Worm (Caenorhabditis elegans) whole organism, L2 larva: ENCODE measurements around the gene nhr-38.

Experiments used
- C34F6.9 ChIP-seq: fragments of 150-350 bp; optimal IDR thresholded peaks from 2 replicates; lab custom pipeline; 2014; ENCODE audit warnings: missing biosample characterization, missing genetic modification characterization
- R02D3.7 ChIP-seq: fragments of 150-350 bp; optimal IDR thresholded peaks from 2 replicates; lab custom pipeline; 2014; ENCODE audit warnings: missing biosample characterization, missing genetic modification characterization
- Y55F3AM.14 ChIP-seq: fragments of 200-800 bp; sonication (Bioruptor generic); optimal IDR thresholded peaks from 2 replicates; lab custom pipeline; 2018; ENCODE audit warnings: mild to moderate bottlenecking, missing genetic modification characterization, missing compliant biosample characterization
- ZK546.5 ChIP-seq: sonication (generic microtip); optimal IDR thresholded peaks from 2 replicates; lab custom pipeline; 2017; ENCODE audit warnings: missing biosample characterization, missing genetic modification characterization
- alr-1 ChIP-seq: fragments of 150-350 bp; optimal IDR thresholded peaks from 2 replicates; lab custom pipeline; 2014; ENCODE audit warnings: missing biosample characterization, missing genetic modification characterization
- aly-2 ChIP-seq: fragments of 150-350 bp; optimal IDR thresholded peaks from 2 replicates; lab custom pipeline; 2014; ENCODE audit warnings: missing biosample characterization, missing genetic modification characterization
- ama-1 ChIP-seq: fragments of 150-350 bp; optimal IDR thresholded peaks from 2 replicates; lab custom pipeline; 2018; ENCODE audit warnings: inconsistent platforms
- blmp-1 ChIP-seq: sonication (generic microtip); optimal IDR thresholded peaks from 2 replicates; lab custom pipeline; 2017; ENCODE audit warnings: missing genetic modification characterization, mild to moderate bottlenecking, missing compliant biosample characterization, antibody characterized with exemption, moderate library complexity; ENCODE audit not compliant: insufficient read depth
- ceh-16 ChIP-seq: fragments of 150-350 bp; optimal IDR thresholded peaks from 2 replicates; lab custom pipeline; 2014; ENCODE audit warnings: missing biosample characterization, missing genetic modification characterization
- ceh-82 ChIP-seq: fragments of 150-350 bp; optimal IDR thresholded peaks from 2 replicates; lab custom pipeline; 2014; ENCODE audit warnings: missing biosample characterization, missing genetic modification characterization
- crh-2 ChIP-seq: sonication (generic microtip); optimal IDR thresholded peaks from 2 replicates; lab custom pipeline; 2017; ENCODE audit warnings: missing biosample characterization, missing genetic modification characterization
- dmd-4 ChIP-seq: sonication (generic microtip); optimal IDR thresholded peaks from 2 replicates; lab custom pipeline; 2017; ENCODE audit warnings: missing biosample characterization, missing genetic modification characterization
- egl-27 ChIP-seq: sonication (generic microtip); optimal IDR thresholded peaks from 3 replicates; lab custom pipeline; 2017; ENCODE audit warnings: missing biosample characterization, missing genetic modification reagents, missing genetic modification characterization
- elt-1 ChIP-seq: fragments of 150-350 bp; optimal IDR thresholded peaks from 2 replicates; lab custom pipeline; 2014; ENCODE audit warnings: missing biosample characterization, missing genetic modification characterization
- fos-1 ChIP-seq: fragments of 150-350 bp; optimal IDR thresholded peaks from 2 replicates; lab custom pipeline; 2014; ENCODE audit warnings: missing biosample characterization, missing genetic modification characterization
- gmeb-1 ChIP-seq: fragments of 150-350 bp; optimal IDR thresholded peaks from 2 replicates; lab custom pipeline; 2014; ENCODE audit warnings: missing biosample characterization, missing genetic modification characterization
- lin-11 ChIP-seq: fragments of 150-350 bp; sonication (generic microtip); optimal IDR thresholded peaks from 2 replicates; lab custom pipeline; 2014; ENCODE audit warnings: missing biosample characterization, missing genetic modification characterization, inconsistent platforms, mixed read lengths
- lin-13 ChIP-seq: fragments of 150-350 bp; optimal IDR thresholded peaks from 2 replicates; lab custom pipeline; 2014; ENCODE audit warnings: missing biosample characterization, missing genetic modification reagents, missing genetic modification characterization
- lin-39 ChIP-seq: fragments of 150-350 bp; optimal IDR thresholded peaks from 2 replicates; lab custom pipeline; 2014; ENCODE audit warnings: missing biosample characterization, missing genetic modification reagents, missing genetic modification characterization
- lsy-2 ChIP-seq, 2 experiments: fragments of 150-350 bp in 1 of 2; sonication (generic microtip) in 1 of 2; optimal IDR thresholded peaks; 2 replicates each; lab custom pipeline; 2014 to 2017; ENCODE audit warnings: missing biosample characterization in 2 of 2, missing genetic modification characterization in 2 of 2
- mab-5 ChIP-seq: fragments of 150-350 bp; optimal IDR thresholded peaks from 2 replicates; lab custom pipeline; 2014; ENCODE audit warnings: missing biosample characterization, missing genetic modification characterization
- mbf-1 ChIP-seq: sonication (generic microtip); optimal IDR thresholded peaks from 2 replicates; lab custom pipeline; 2017; ENCODE audit warnings: missing biosample characterization, missing genetic modification characterization
- mdl-1 ChIP-seq, 2 experiments: fragments of 150-350 bp in 1 of 2; sonication (generic microtip) in 1 of 2; optimal IDR thresholded peaks; 2 replicates each; lab custom pipeline; 2017; ENCODE audit warnings: missing biosample characterization in 2 of 2, missing genetic modification characterization in 2 of 2
- nhr-10 ChIP-seq: sonication (generic microtip); optimal IDR thresholded peaks from 2 replicates; lab custom pipeline; 2017; ENCODE audit warnings: missing biosample characterization, missing genetic modification characterization
- nhr-11 ChIP-seq: fragments of 150-350 bp; optimal IDR thresholded peaks from 2 replicates; lab custom pipeline; 2014; ENCODE audit warnings: missing biosample characterization, missing genetic modification characterization
- nhr-12 ChIP-seq: fragments of 150-350 bp; optimal IDR thresholded peaks from 2 replicates; lab custom pipeline; 2014; ENCODE audit warnings: missing biosample characterization, missing genetic modification characterization
- nhr-129 ChIP-seq: fragments of 150-350 bp; optimal IDR thresholded peaks from 2 replicates; lab custom pipeline; 2014; ENCODE audit warnings: missing biosample characterization, missing genetic modification characterization
- nhr-21 ChIP-seq: fragments of 150-350 bp; optimal IDR thresholded peaks from 2 replicates; lab custom pipeline; 2014; ENCODE audit warnings: missing biosample characterization, missing genetic modification characterization
- nhr-23 ChIP-seq: fragments of 150-350 bp; optimal IDR thresholded peaks from 2 replicates; lab custom pipeline; 2014; ENCODE audit warnings: missing biosample characterization, missing genetic modification reagents, missing genetic modification characterization
- nhr-237 ChIP-seq: fragments of 150-350 bp; optimal IDR thresholded peaks from 2 replicates; lab custom pipeline; 2014; ENCODE audit warnings: missing biosample characterization, missing genetic modification characterization
- nhr-25 ChIP-seq: fragments of 150-350 bp; sonication (generic microtip); optimal IDR thresholded peaks from 3 replicates; lab custom pipeline; 2014; ENCODE audit warnings: missing biosample characterization, missing genetic modification characterization
- nhr-6 ChIP-seq: fragments of 150-350 bp; optimal IDR thresholded peaks from 2 replicates; lab custom pipeline; 2014; ENCODE audit warnings: missing biosample characterization, missing genetic modification characterization
- nhr-77 ChIP-seq: fragments of 150-350 bp; optimal IDR thresholded peaks from 2 replicates; lab custom pipeline; 2014; ENCODE audit warnings: missing biosample characterization, missing genetic modification characterization
- peb-1 ChIP-seq: fragments of 150-350 bp; optimal IDR thresholded peaks from 2 replicates; lab custom pipeline; 2014; ENCODE audit warnings: missing biosample characterization, missing genetic modification characterization
- sem-4 ChIP-seq: fragments of 150-350 bp; optimal IDR thresholded peaks from 2 replicates; lab custom pipeline; 2014; ENCODE audit warnings: missing biosample characterization, missing genetic modification reagents, missing genetic modification characterization
- sma-3 ChIP-seq: sonication (generic microtip); optimal IDR thresholded peaks from 2 replicates; lab custom pipeline; 2016; ENCODE audit warnings: missing genetic modification reagents, missing genetic modification characterization, missing compliant biosample characterization
- sma-9 ChIP-seq, 2 experiments: fragments of 150-350 bp in 1 of 2; sonication (generic microtip) in 1 of 2; optimal IDR thresholded peaks; 2 replicates each; lab custom pipeline; 2014 to 2016; ENCODE audit warnings: missing genetic modification characterization in 2 of 2, mild to moderate bottlenecking in 1 of 2, missing biosample characterization in 1 of 2, missing compliant biosample characterization in 1 of 2, missing genetic modification reagents in 1 of 2, moderate library complexity in 1 of 2
- snpc-4 ChIP-seq: fragments of 150-350 bp; optimal IDR thresholded peaks from 2 replicates; lab custom pipeline; 2014; ENCODE audit warnings: missing biosample characterization, missing genetic modification characterization
- unc-39 ChIP-seq: fragments of 150-350 bp; optimal IDR thresholded peaks from 2 replicates; lab custom pipeline; 2014; ENCODE audit warnings: missing biosample characterization, missing genetic modification characterization
- unc-55 ChIP-seq: fragments of 150-350 bp; sonication (generic microtip); optimal IDR thresholded peaks from 3 replicates; lab custom pipeline; 2014; ENCODE audit warnings: missing biosample characterization, missing genetic modification reagents, missing genetic modification characterization
- zag-1 ChIP-seq: fragments of 150-350 bp; optimal IDR thresholded peaks from 2 replicates; lab custom pipeline; 2014; ENCODE audit warnings: missing biosample characterization, missing genetic modification characterization
- ztf-11 ChIP-seq: sonication (generic microtip); optimal IDR thresholded peaks from 2 replicates; lab custom pipeline; 2017; ENCODE audit warnings: missing biosample characterization, missing genetic modification characterization
- ztf-4 ChIP-seq: fragments of 150-350 bp; optimal IDR thresholded peaks from 2 replicates; lab custom pipeline; 2014; ENCODE audit warnings: missing biosample characterization, missing genetic modification characterization

nhr-38 gene

DNA sequence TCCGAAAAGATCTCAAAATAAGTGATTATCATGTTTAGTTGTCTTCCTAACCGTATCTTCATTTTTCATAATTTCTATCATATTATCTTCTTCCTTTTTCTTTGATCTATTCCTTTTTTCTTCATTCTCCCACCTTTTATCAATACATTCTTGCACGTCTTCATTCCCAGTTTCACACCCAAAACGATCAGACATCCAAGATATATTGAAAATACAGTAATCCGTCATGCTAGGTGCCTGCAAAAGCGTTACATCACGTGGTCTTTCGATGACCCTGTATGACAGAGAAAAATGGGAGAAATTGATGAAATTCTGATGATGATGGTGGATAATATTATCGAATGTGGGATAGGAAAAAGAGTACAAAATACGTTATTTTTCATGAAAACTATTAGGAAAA is 37.6 kb upstream of the nhr-38 start:
- TF ChIP-seq egl-27 (no peak), peb-1 (tag; lab: Kevin White, UChicago) (no peak), nhr-21 (tag; lab: Kevin White, UChicago) (peak; percentile 92), dmd-4 (tag; lab: Kevin White, UChicago) (no peak), nhr-25 (tag; lab: Kevin White, UChicago) (peak; percentile 73), ztf-11 (tag; lab: Kevin White, UChicago) (no peak), sma-9 (GFP tag; optimal IDR thresholded peaks at IDR 0.05; lab: Kevin White, UChicago) (peak; percentile 92), sma-9 (tag; optimal IDR thresholded peaks at IDR 0.05; lab: Kevin White, UChicago) (no peak), nhr-129 (tag; lab: Kevin White, UChicago) (peak; percentile 45), R02D3.7 (tag; lab: Kevin White, UChicago) (no peak), crh-2 (tag; lab: Kevin White, UChicago) (peak; percentile 13), nhr-6 (tag; lab: Kevin White, UChicago) (no peak), sma-3 (GFP tag; lab: Kevin White, UChicago) (peak; percentile 84), blmp-1 (tag; lab: Kevin White, UChicago) (peak; percentile 34), nhr-11 (no peak), Y55F3AM.14 (peak; percentile 8), snpc-4 (tag; lab: Kevin White, UChicago) (no peak), mab-5 (no peak), nhr-23 (no peak), unc-39 (tag; lab: Kevin White, UChicago) (no peak), mdl-1 (tag; optimal IDR thresholded peaks at IDR 0.05; lab: Kevin White, UChicago) (peak in 1 of 2 experiments; percentile 41), lin-39 (tag; lab: Kevin White, UChicago) (no peak), lin-13 (GFP tag; lab: Kevin White, UChicago) (no peak), ztf-4 (tag; lab: Kevin White, UChicago) (no peak), lin-11 (tag; lab: Kevin White, UChicago) (no peak), nhr-10 (tag; lab: Kevin White, UChicago) (no peak), gmeb-1 (peak; percentile 44), lsy-2 (tag; optimal IDR thresholded peaks at IDR 0.05; lab: Kevin White, UChicago) (peak in 1 of 2 experiments; percentile 81), nhr-12 (tag; lab: Kevin White, UChicago) (no peak), fos-1 (peak; percentile 39)
- TF ChIP-seq, all 48 proteins: peak for 12

DNA sequence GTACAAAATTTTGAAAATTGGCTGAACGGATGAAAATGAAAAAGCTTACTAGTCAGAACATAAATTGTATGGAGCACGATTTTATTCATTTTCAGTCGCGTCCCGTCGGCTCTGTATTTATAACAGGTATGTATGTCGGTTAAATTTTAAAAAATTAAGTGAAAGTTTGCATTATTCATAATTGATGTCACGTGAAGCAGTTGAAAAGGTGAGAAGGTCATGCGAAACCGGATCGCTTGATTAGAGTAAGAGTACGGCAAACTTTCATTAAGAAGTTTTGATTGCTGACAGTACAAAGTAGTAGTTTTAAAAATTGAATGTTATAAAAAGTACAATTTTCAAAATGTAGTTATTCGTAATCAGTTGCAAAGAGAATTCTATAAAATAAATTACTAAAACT is 36.8 kb upstream of the nhr-38 start:
- no peak for TF ChIP-seq sma-3 (GFP tag; lab: Kevin White, UChicago)
- no peak for TF ChIP-seq ztf-4 (tag; lab: Kevin White, UChicago)
- TF ChIP-seq sma-9 (GFP tag; optimal IDR thresholded peaks at IDR 0.05; lab: Kevin White, UChicago): peak; percentile 32
- no peak for TF ChIP-seq sma-9 (tag; optimal IDR thresholded peaks at IDR 0.05; lab: Kevin White, UChicago)
- peak; percentile 81 for TF ChIP-seq blmp-1 (tag; lab: Kevin White, UChicago)
- TF ChIP-seq nhr-25 (tag; lab: Kevin White, UChicago): peak; percentile 41

ce11 chrIV:9673683-9674336 is 36.2 kb upstream of the nhr-38 start:
- no peak for TF ChIP-seq blmp-1 (tag; lab: Kevin White, UChicago)
- TF ChIP-seq unc-55 (GFP tag; lab: Kevin White, UChicago): no peak
- no peak for TF ChIP-seq ztf-4 (tag; lab: Kevin White, UChicago)
- no peak for TF ChIP-seq nhr-21 (tag; lab: Kevin White, UChicago)
- TF ChIP-seq mdl-1 (tag; optimal IDR thresholded peaks at IDR 0.05; lab: Kevin White, UChicago): peak in 1 of 2 experiments; percentile 30
- no peak for TF ChIP-seq ZK546.5
- no peak for TF ChIP-seq mab-5
- TF ChIP-seq sem-4 (tag; lab: Kevin White, UChicago): no peak
- no peak for TF ChIP-seq snpc-4 (tag; lab: Kevin White, UChicago)
- TF ChIP-seq nhr-77 (tag; lab: Kevin White, UChicago): no peak
- TF ChIP-seq sma-9 (GFP tag; optimal IDR thresholded peaks at IDR 0.05; lab: Kevin White, UChicago): peak; percentile 60
- TF ChIP-seq sma-9 (tag; optimal IDR thresholded peaks at IDR 0.05; lab: Kevin White, UChicago): no peak
- no peak for TF ChIP-seq ceh-82 (tag; lab: Kevin White, UChicago)
- TF ChIP-seq ama-1 (lab: Kevin White, UChicago): no peak
- TF ChIP-seq ceh-16 (tag; lab: Kevin White, UChicago): no peak
- TF ChIP-seq zag-1 (tag; lab: Kevin White, UChicago): no peak
- TF ChIP-seq nhr-237 (tag; lab: Kevin White, UChicago): no peak
- TF ChIP-seq lin-11 (tag; lab: Kevin White, UChicago): no peak
- no peak for TF ChIP-seq C34F6.9
- TF ChIP-seq crh-2 (tag; lab: Kevin White, UChicago): peak; percentile 71
- TF ChIP-seq aly-2 (tag; lab: Kevin White, UChicago): no peak
- no peak for TF ChIP-seq nhr-25 (tag; lab: Kevin White, UChicago)
- peak; percentile 25 for TF ChIP-seq fos-1
- no peak for TF ChIP-seq unc-39 (tag; lab: Kevin White, UChicago)
- no peak for TF ChIP-seq mbf-1 (tag; lab: Kevin White, UChicago)
- TF ChIP-seq peb-1 (tag; lab: Kevin White, UChicago): no peak
- TF ChIP-seq R02D3.7 (tag; lab: Kevin White, UChicago): no peak
- TF ChIP-seq alr-1: no peak
- TF ChIP-seq nhr-11: no peak
- TF ChIP-seq dmd-4 (tag; lab: Kevin White, UChicago): no peak
- no peak for TF ChIP-seq nhr-10 (tag; lab: Kevin White, UChicago)
- TF ChIP-seq elt-1: peak; percentile 48
- no peak for TF ChIP-seq Y55F3AM.14
- TF ChIP-seq sma-3 (GFP tag; lab: Kevin White, UChicago): no peak
